Fruit fly (Drosophila melanogaster): ENCODE measurements around the gene Tpi.

dm6 chr3R:30105808-30106207 lies 28.6 kb downstream of the Tpi start:
- TF ChIP-seq psq (GFP tag; optimal IDR thresholded peaks at IDR 0.05) (no peak), tai (GFP tag; optimal IDR thresholded peaks at IDR 0.05) (no peak), N (GFP tag; optimal IDR thresholded peaks at IDR 0.05) (no peak), br (GFP tag; optimal IDR thresholded peaks at IDR 0.05) (no peak), CG9705 (GFP tag; optimal IDR thresholded peaks at IDR 0.05) (no peak)

Data from whole organism, wandering third instar larva.